Worm (Caenorhabditis elegans): Measurements from ENCODE around the gene nlp-23.

The nlp-23 gene

ce11 chrX:2342859-2343258 lies at the start of gene nlp-23:
nlp-23 (minus strand) TSS chrX:2342959.
- TF ChIP-seq tbx-11 (GFP tag; IDR thresholded peaks at IDR 0.05) (no peak), hmg-4 (GFP tag; optimal IDR thresholded peaks at IDR 0.05) (no peak), ceh-13 (GFP tag; optimal IDR thresholded peaks at IDR 0.05) (no peak), tra-4 (tag; optimal IDR thresholded peaks at IDR 0.05) (no peak), hmbx-1 (tag; optimal IDR thresholded peaks at IDR 0.05) (no peak), ceh-36 (tag; optimal IDR thresholded peaks at IDR 0.05) (no peak), hnd-1 (tag; optimal IDR thresholded peaks at IDR 0.05) (no peak), ama-1 (optimal IDR thresholded peaks at IDR 0.05) (no peak), B0310.2 (tag; optimal IDR thresholded peaks at IDR 0.05) (no peak), pes-1 (GFP tag; IDR thresholded peaks at IDR 0.05) (no peak), tbx-37 (GFP tag; conservative IDR thresholded peaks at IDR 0.05) (no peak), aly-1 (tag; optimal IDR thresholded peaks at IDR 0.05) (no peak)

- TF ChIP-seq pes-1 (GFP tag; IDR thresholded peaks at IDR 0.05) (no peak), hnd-1 (tag; optimal IDR thresholded peaks at IDR 0.05) (no peak), tbx-11 (GFP tag; IDR thresholded peaks at IDR 0.05) (no peak), F13C5.2 (tag; optimal IDR thresholded peaks at IDR 0.05) (no peak), ets-7 (tag; optimal IDR thresholded peaks at IDR 0.05) (no peak), tra-4 (tag; optimal IDR thresholded peaks at IDR 0.05) (no peak), ceh-36 (tag; optimal IDR thresholded peaks at IDR 0.05) (no peak), B0310.2 (tag; optimal IDR thresholded peaks at IDR 0.05) (no peak), ceh-13 (GFP tag; optimal IDR thresholded peaks at IDR 0.05) (no peak), tbx-37 (GFP tag; conservative IDR thresholded peaks at IDR 0.05) (no peak)
Measured at ce11 chrX:2386922-2387566, 44.3 kb upstream of the nlp-23 start.

- no peak for TF ChIP-seq B0310.2 (tag; optimal IDR thresholded peaks at IDR 0.05)
Measured at ce11 chrX:2385453-2385852, 42.7 kb upstream of the nlp-23 start, which contains the start of gene F47G3.1. F47G3.1 (plus strand) TSS chrX:2385753.

ce11 chrX:2382227-2382626 lies 39.5 kb upstream of the nlp-23 start:
- TF ChIP-seq flt-1 (GFP tag; IDR thresholded peaks at IDR 0.05) (no peak), hmbx-1 (tag; optimal IDR thresholded peaks at IDR 0.05) (no peak), ama-1 (optimal IDR thresholded peaks at IDR 0.05) (no peak), F13C5.2 (tag; optimal IDR thresholded peaks at IDR 0.05) (peak; percentile 27), sea-1 (GFP tag; conservative IDR thresholded peaks at IDR 0.05) (no peak)

ce11 chrX:2381282-2381681 lies 38.5 kb upstream of the nlp-23 start, which contains the start of gene F47G3.4:
F47G3.4 (plus strand) TSS chrX:2381582.
- no peak for TF ChIP-seq tra-4 (tag; optimal IDR thresholded peaks at IDR 0.05)
- no peak for TF ChIP-seq hmg-4 (GFP tag; optimal IDR thresholded peaks at IDR 0.05)
- TF ChIP-seq flt-1 (GFP tag; IDR thresholded peaks at IDR 0.05), result no peak
- no peak for TF ChIP-seq F13C5.2 (tag; optimal IDR thresholded peaks at IDR 0.05)
- no peak for TF ChIP-seq ceh-13 (GFP tag; optimal IDR thresholded peaks at IDR 0.05)
- TF ChIP-seq hmbx-1 (tag; optimal IDR thresholded peaks at IDR 0.05), result no peak
- no peak for TF ChIP-seq B0310.2 (tag; optimal IDR thresholded peaks at IDR 0.05)

- TF ChIP-seq ceh-36 (tag; optimal IDR thresholded peaks at IDR 0.05) (no peak), tra-4 (tag; optimal IDR thresholded peaks at IDR 0.05) (no peak), ets-7 (tag; optimal IDR thresholded peaks at IDR 0.05) (no peak), hnd-1 (tag; optimal IDR thresholded peaks at IDR 0.05) (no peak), tbx-11 (GFP tag; IDR thresholded peaks at IDR 0.05) (no peak), F13C5.2 (tag; optimal IDR thresholded peaks at IDR 0.05) (no peak), sea-1 (GFP tag; conservative IDR thresholded peaks at IDR 0.05) (no peak), B0310.2 (tag; optimal IDR thresholded peaks at IDR 0.05) (no peak), hmbx-1 (tag; optimal IDR thresholded peaks at IDR 0.05) (no peak), ceh-13 (GFP tag; optimal IDR thresholded peaks at IDR 0.05) (no peak), pes-1 (GFP tag; IDR thresholded peaks at IDR 0.05) (no peak), scrt-1 (GFP tag; IDR thresholded peaks at IDR 0.05) (no peak), aly-1 (tag; optimal IDR thresholded peaks at IDR 0.05) (no peak), ama-1 (optimal IDR thresholded peaks at IDR 0.05) (no peak), tbx-37 (GFP tag; conservative IDR thresholded peaks at IDR 0.05) (no peak)
Measured at ce11 chrX:2380818-2381217, 38.1 kb upstream of the nlp-23 start.

DNA sequence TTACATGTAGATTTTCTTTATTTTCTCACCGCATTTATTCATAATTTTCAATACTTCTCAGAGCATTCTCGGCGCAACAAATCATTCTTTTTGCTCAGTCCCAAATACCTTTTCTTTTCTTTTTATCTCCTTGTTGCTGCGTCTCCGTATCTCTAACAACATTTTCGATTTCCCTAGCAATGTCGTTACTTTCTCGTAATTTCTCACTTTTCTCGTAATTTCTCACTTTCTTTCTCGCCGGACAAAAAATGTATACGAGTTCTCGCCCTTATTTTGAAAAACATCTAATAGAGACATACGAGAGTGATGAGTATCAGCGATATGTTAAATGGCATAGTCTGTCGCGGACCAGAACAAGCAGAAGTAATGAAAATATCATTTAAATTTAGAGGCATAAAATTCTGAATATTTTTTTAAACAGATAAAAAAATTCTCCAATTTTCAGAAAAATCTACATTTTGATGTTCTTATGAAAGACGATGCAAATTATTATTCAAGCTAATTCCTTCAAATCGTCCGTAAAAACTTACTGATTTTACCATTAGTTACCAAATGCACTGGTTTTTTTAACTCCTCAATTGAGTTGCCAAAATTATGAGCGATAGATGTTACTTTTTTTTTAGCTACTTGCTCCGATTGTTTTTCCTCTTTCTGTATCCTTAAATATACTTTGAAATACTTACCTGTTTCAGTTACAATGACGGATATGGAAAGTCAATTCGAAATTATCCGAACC lies 32.7 kb upstream of the nlp-23 start, which contains the start of gene F47G3.3:
F47G3.3 (plus strand) TSS at position 686 of the 736 bp plus-strand sequence.
- no peak for TF ChIP-seq ama-1 (optimal IDR thresholded peaks at IDR 0.05)

- TF ChIP-seq aly-1 (tag; optimal IDR thresholded peaks at IDR 0.05) (no peak), hmg-4 (GFP tag; optimal IDR thresholded peaks at IDR 0.05) (no peak)
Measured at ce11 chrX:2372134-2372533, 29.4 kb upstream of the nlp-23 start.

ce11 chrX:2370655-2371054 lies 27.9 kb upstream of the nlp-23 start:
- TF ChIP-seq ets-7 (tag; optimal IDR thresholded peaks at IDR 0.05), result no peak
- no peak for TF ChIP-seq tbx-11 (GFP tag; IDR thresholded peaks at IDR 0.05)
- TF ChIP-seq B0310.2 (tag; optimal IDR thresholded peaks at IDR 0.05), result no peak
- no peak for TF ChIP-seq hmg-4 (GFP tag; optimal IDR thresholded peaks at IDR 0.05)
- no peak for TF ChIP-seq ama-1 (optimal IDR thresholded peaks at IDR 0.05)
- TF ChIP-seq hnd-1 (tag; optimal IDR thresholded peaks at IDR 0.05), result no peak
- TF ChIP-seq tra-4 (tag; optimal IDR thresholded peaks at IDR 0.05), result no peak
- no peak for TF ChIP-seq flt-1 (GFP tag; IDR thresholded peaks at IDR 0.05)
- no peak for TF ChIP-seq sea-1 (GFP tag; conservative IDR thresholded peaks at IDR 0.05)
- TF ChIP-seq aly-1 (tag; optimal IDR thresholded peaks at IDR 0.05), result no peak
- no peak for TF ChIP-seq F13C5.2 (tag; optimal IDR thresholded peaks at IDR 0.05)
- no peak for TF ChIP-seq hmbx-1 (tag; optimal IDR thresholded peaks at IDR 0.05)
- TF ChIP-seq tbx-37 (GFP tag; conservative IDR thresholded peaks at IDR 0.05), result no peak
- no peak for TF ChIP-seq ceh-36 (tag; optimal IDR thresholded peaks at IDR 0.05)
- no peak for TF ChIP-seq scrt-1 (GFP tag; IDR thresholded peaks at IDR 0.05)
- no peak for TF ChIP-seq pes-1 (GFP tag; IDR thresholded peaks at IDR 0.05)
- no peak for TF ChIP-seq ceh-13 (GFP tag; optimal IDR thresholded peaks at IDR 0.05)
